Fruit fly (Drosophila melanogaster): ENCODE data around the gene bam.

bam gene

dm6 chr3R:25215123-25215522 lies 29.8 kb downstream of the bam start, which contains the start of gene Saysd1 (continued):
- TF ChIP-seq ab (GFP tag; optimal IDR thresholded peaks at IDR 0.05): no peak
- no peak for TF ChIP-seq CG8924 (tag; optimal IDR thresholded peaks at IDR 0.05)
- TF ChIP-seq CG1647 (GFP tag; optimal IDR thresholded peaks at IDR 0.05): no peak
- TF ChIP-seq ewg (GFP tag; optimal IDR thresholded peaks at IDR 0.05): no peak
- peak; percentile 31 for TF ChIP-seq Fer3 (tag; optimal IDR thresholded peaks at IDR 0.05)
- no peak for TF ChIP-seq usp (GFP tag; optimal IDR thresholded peaks at IDR 0.05)
- TF ChIP-seq CG2889 (GFP tag; IDR thresholded peaks at IDR 0.05): no peak
- no peak for TF ChIP-seq salm (tag; optimal IDR thresholded peaks at IDR 0.05)
- TF ChIP-seq Hr78 (GFP tag; optimal IDR thresholded peaks at IDR 0.05): no peak
- no peak for TF ChIP-seq CG16815 (GFP tag; optimal IDR thresholded peaks at IDR 0.05)
- no peak for TF ChIP-seq Chrac-16 (GFP tag; optimal IDR thresholded peaks at IDR 0.05)
- no peak for TF ChIP-seq CG14965 (GFP tag; optimal IDR thresholded peaks at IDR 0.05; ENCODE audit: borderline replicate concordance)
- TF ChIP-seq HLH4C (GFP tag; IDR thresholded peaks at IDR 0.05; ENCODE audit: partially characterized antibody): peak; percentile 90
- TF ChIP-seq CG14667 (GFP tag; IDR thresholded peaks at IDR 0.05): no peak
- no peak for TF ChIP-seq Side (GFP tag; optimal IDR thresholded peaks at IDR 0.05)
- TF ChIP-seq Deaf1 (tag; optimal IDR thresholded peaks at IDR 0.05): no peak
- no peak for TF ChIP-seq Oaz (GFP tag; IDR thresholded peaks at IDR 0.05)
- no peak for TF ChIP-seq H15 (GFP tag; IDR thresholded peaks at IDR 0.05)
- no peak for TF ChIP-seq CG7357 (GFP tag; IDR thresholded peaks at IDR 0.05)
- no peak for TF ChIP-seq lola (GFP tag; optimal IDR thresholded peaks at IDR 0.05)
- peak; percentile 47; the same call in 1 of the 2 replicates for TF ChIP-seq NFAT (GFP tag; IDR thresholded peaks at IDR 0.05)
- no peak for TF ChIP-seq disco-r (GFP tag; optimal IDR thresholded peaks at IDR 0.05)
- peak; percentile 28 for TF ChIP-seq Asciz (GFP tag; optimal IDR thresholded peaks at IDR 0.05)
- no peak for TF ChIP-seq CG4328 (GFP tag; optimal IDR thresholded peaks at IDR 0.05)
- peak; percentile 29; the same call in 1 of the 2 replicates for TF ChIP-seq CG42726 (GFP tag; IDR thresholded peaks at IDR 0.05; ENCODE audit: partially characterized antibody)
- TF ChIP-seq CG7928 (GFP tag; optimal IDR thresholded peaks at IDR 0.05): no peak
- TF ChIP-seq hth (optimal IDR thresholded peaks at IDR 0.05): no peak
- no peak for TF ChIP-seq CG11093 (GFP tag; IDR thresholded peaks at IDR 0.05)
- TF ChIP-seq Lhr (GFP tag; optimal IDR thresholded peaks at IDR 0.05): no peak
- no peak for TF ChIP-seq Bdp1 (GFP tag; optimal IDR thresholded peaks at IDR 0.05)
- TF ChIP-seq CG13624 (GFP tag; optimal IDR thresholded peaks at IDR 0.05): peak; percentile 64
- no peak for TF ChIP-seq NC2β (GFP tag; optimal IDR thresholded peaks at IDR 0.05)
- TF ChIP-seq Sry-δ (GFP tag; optimal IDR thresholded peaks at IDR 0.05): peak; percentile 71
- no peak for TF ChIP-seq eve (GFP tag; optimal IDR thresholded peaks at IDR 0.05)
- peak; percentile 88 for TF ChIP-seq sna (GFP tag; IDR thresholded peaks at IDR 0.05; ENCODE audit: partially characterized antibody)
- no peak for TF ChIP-seq NK7.1 (GFP tag; optimal IDR thresholded peaks at IDR 0.05)
- peak; percentile 14 for TF ChIP-seq CG4854 (GFP tag; optimal IDR thresholded peaks at IDR 0.05)
- TF ChIP-seq CG10565 (GFP tag; optimal IDR thresholded peaks at IDR 0.05): no peak
- TF ChIP-seq CG31388 (GFP tag; optimal IDR thresholded peaks at IDR 0.05): no peak
- TF ChIP-seq lmd (GFP tag; IDR thresholded peaks at IDR 0.05): peak; percentile 50; the same call in 1 of the 2 replicates
- TF ChIP-seq z (GFP tag; IDR thresholded peaks at IDR 0.05): no peak
- peak; percentile 51 for TF ChIP-seq lab (GFP tag; optimal IDR thresholded peaks at IDR 0.05)
- no peak for TF ChIP-seq Optix (GFP tag; IDR thresholded peaks at IDR 0.05)
- TF ChIP-seq az2 (GFP tag; optimal IDR thresholded peaks at IDR 0.05): no peak
- TF ChIP-seq CG13775 (GFP tag; optimal IDR thresholded peaks at IDR 0.05): no peak
- TF ChIP-seq CG30403 (GFP tag; optimal IDR thresholded peaks at IDR 0.05): peak; percentile 20
- TF ChIP-seq slbo (GFP tag; IDR thresholded peaks at IDR 0.05): no peak
- peak; percentile 6 for TF ChIP-seq CG2120 (GFP tag; optimal IDR thresholded peaks at IDR 0.05)
- no peak for TF ChIP-seq CG17328 (GFP tag; IDR thresholded peaks at IDR 0.05)
- TF ChIP-seq esg (GFP tag; conservative IDR thresholded peaks at IDR 0.05): no peak
- TF ChIP-seq bcd (GFP tag; optimal IDR thresholded peaks at IDR 0.05): peak; percentile 38
- TF ChIP-seq twi (tag; optimal IDR thresholded peaks at IDR 0.05): no peak
